Worm (Caenorhabditis elegans) whole organism, L4 larva: Measurements from ENCODE around the gene F38A5.22.
A peak's percentile ranks its signal among the peaks of the same experiment; 100 is the strongest.

Experiments used
- F26F4.8 ChIP-seq: fragments of 200-800 bp; sonication (Bioruptor generic); conservative IDR thresholded peaks from 2 replicates; pipeline ENCODE4 v1.3.6; 2022; ENCODE audit warnings: missing genetic modification characterization, missing compliant biosample characterization
- F44E2.7 ChIP-seq: fragments of 200-800 bp; sonication (Bioruptor generic); IDR thresholded peaks from 2 replicates; pipeline ENCODE4 v2.1.2; 2022; ENCODE audit warnings: missing genetic modification characterization, missing compliant biosample characterization
- R02D3.7 ChIP-seq: fragments of 150-350 bp; sonication (generic microtip); optimal IDR thresholded peaks from 3 replicates; lab custom pipeline; 2014; ENCODE audit warnings: missing biosample characterization, missing genetic modification characterization
- T20F7.1 ChIP-seq: fragments of 200-800 bp; sonication (Bioruptor generic); optimal IDR thresholded peaks from 2 replicates; lab custom pipeline; 2018; ENCODE audit warnings: mild to moderate bottlenecking, missing genetic modification characterization, missing compliant biosample characterization
- T26A8.4 ChIP-seq: fragments of 200-800 bp; sonication (Bioruptor generic); IDR thresholded peaks from 2 replicates; pipeline ENCODE4 v1.3.6; 2022; ENCODE audit warnings: missing genetic modification characterization, missing compliant biosample characterization
- Y105C5A.15 ChIP-seq: fragments of 200-800 bp; sonication (Bioruptor generic); IDR thresholded peaks from 2 replicates; pipeline ENCODE4 v1.3.6; 2022; ENCODE audit warnings: missing genetic modification characterization, missing compliant biosample characterization
- ZK337.2 ChIP-seq: fragments of 200-800 bp; sonication (Bioruptor generic); IDR thresholded peaks from 2 replicates; pipeline ENCODE4 v1.3.6; 2022; ENCODE audit warnings: missing genetic modification reagents, missing genetic modification characterization, missing compliant biosample characterization
- aha-1 ChIP-seq: fragments of 150-350 bp; peaks from one replicate; lab custom pipeline; 2014; ENCODE audit warnings: missing biosample characterization, missing genetic modification characterization
- aly-2 ChIP-seq: sonication (generic microtip); optimal IDR thresholded peaks from 2 replicates; lab custom pipeline; 2018; ENCODE audit warnings: missing biosample characterization, missing genetic modification characterization
- ceh-28 ChIP-seq: fragments of 150-350 bp; optimal IDR thresholded peaks from 2 replicates; lab custom pipeline; 2014; ENCODE audit warnings: missing biosample characterization, missing genetic modification reagents, missing genetic modification characterization
- ceh-62 ChIP-seq: sonication (generic microtip); optimal IDR thresholded peaks from 2 replicates; lab custom pipeline; 2017; ENCODE audit warnings: missing biosample characterization, missing genetic modification characterization
- ceh-82 ChIP-seq: sonication (generic microtip); optimal IDR thresholded peaks from 2 replicates; lab custom pipeline; 2017; ENCODE audit warnings: missing biosample characterization, missing genetic modification characterization
- ces-1 ChIP-seq: fragments of 150-350 bp; sonication (generic microtip); optimal IDR thresholded peaks from 4 replicates; lab custom pipeline; 2014; ENCODE audit warnings: missing biosample characterization, missing genetic modification reagents, missing genetic modification characterization
- cey-2 ChIP-seq: sonication (generic microtip); optimal IDR thresholded peaks from 3 replicates; lab custom pipeline; 2017; ENCODE audit warnings: missing genetic modification characterization, mild to moderate bottlenecking, missing compliant biosample characterization, antibody characterized with exemption, borderline replicate concordance; ENCODE audit not compliant: insufficient read depth
- daf-12 ChIP-seq: fragments of 150-350 bp; optimal IDR thresholded peaks from 2 replicates; lab custom pipeline; 2014; ENCODE audit warnings: missing biosample characterization, missing genetic modification reagents, missing genetic modification characterization
- daf-16 ChIP-seq, 3 experiments: sonication (generic microtip); optimal IDR thresholded peaks; 2 replicates each; lab custom pipeline; 2016 to 2017; ENCODE audit warnings: missing genetic modification characterization in 3 of 3, missing genetic modification reagents in 3 of 3, mild to moderate bottlenecking in 2 of 3, missing compliant biosample characterization in 2 of 3, missing biosample characterization in 1 of 3, moderate library complexity in 1 of 3
- daf-19 ChIP-seq: fragments of 200-800 bp; sonication (Bioruptor generic); conservative IDR thresholded peaks from 2 replicates; pipeline ENCODE4 v1.3.6; 2022; ENCODE audit warnings: missing genetic modification characterization, missing compliant biosample characterization
- dmd-6 ChIP-seq: fragments of 200-800 bp; sonication (Bioruptor generic); IDR thresholded peaks from 2 replicates; pipeline ENCODE4 v1.3.6; 2022; ENCODE audit warnings: missing genetic modification reagents, missing genetic modification characterization, missing compliant biosample characterization
- dve-1 ChIP-seq: sonication (generic microtip); optimal IDR thresholded peaks from 2 replicates; lab custom pipeline; 2017; ENCODE audit warnings: antibody characterized with exemption, mild to moderate bottlenecking, missing genetic modification characterization, missing compliant biosample characterization; ENCODE audit not compliant: insufficient read depth
- egl-43 ChIP-seq: fragments of 200-800 bp; sonication (Bioruptor generic); IDR thresholded peaks from 2 replicates; pipeline ENCODE4 v1.3.6; 2022; ENCODE audit warnings: missing genetic modification reagents, missing genetic modification characterization, missing compliant biosample characterization
- hlh-11 ChIP-seq: fragments of 200-800 bp; sonication (Bioruptor generic); optimal IDR thresholded peaks from 2 replicates; lab custom pipeline; 2018; ENCODE audit warnings: mild to moderate bottlenecking, missing genetic modification characterization, missing compliant biosample characterization
- lin-1 ChIP-seq: fragments of 200-800 bp; sonication (Bioruptor generic); IDR thresholded peaks from 2 replicates; pipeline ENCODE4 v1.3.6; 2022; ENCODE audit warnings: missing genetic modification reagents, missing genetic modification characterization, missing compliant biosample characterization
- lin-38 ChIP-seq: fragments of 200-800 bp; sonication (Bioruptor generic); IDR thresholded peaks from 2 replicates; pipeline ENCODE4 v1.3.6; 2022; ENCODE audit warnings: missing genetic modification reagents, missing genetic modification characterization, missing compliant biosample characterization
- lir-3 ChIP-seq: sonication (generic microtip); optimal IDR thresholded peaks from 2 replicates; lab custom pipeline; 2016; ENCODE audit warnings: mild to moderate bottlenecking, missing genetic modification characterization, missing compliant biosample characterization
- lsy-2 ChIP-seq, 2 experiments: fragments of 150-350 bp in 1 of 2; sonication (generic microtip) in 1 of 2; optimal IDR thresholded peaks; 2 replicates each; lab custom pipeline; 2014 to 2017; ENCODE audit warnings: missing biosample characterization in 2 of 2, missing genetic modification characterization in 2 of 2
- madf-5 ChIP-seq, 2 experiments: fragments of 200-800 bp; sonication (Bioruptor generic); IDR thresholded peaks; 2 replicates each; pipeline ENCODE4 v1.3.6; 2022; ENCODE audit warnings: missing compliant biosample characterization in 2 of 2, missing genetic modification characterization in 2 of 2
- madf-9 ChIP-seq: fragments of 200-800 bp; sonication (Bioruptor generic); conservative IDR thresholded peaks from 2 replicates; pipeline ENCODE4 v1.3.6; 2022; ENCODE audit warnings: missing genetic modification reagents, missing genetic modification characterization, missing compliant biosample characterization
- mep-1 ChIP-seq: fragments of 150-350 bp; sonication (generic microtip); optimal IDR thresholded peaks from 3 replicates; lab custom pipeline; 2014; ENCODE audit warnings: missing biosample characterization, missing genetic modification characterization
- mes-2 ChIP-seq: sonication (generic microtip); optimal IDR thresholded peaks from 2 replicates; lab custom pipeline; 2016; ENCODE audit warnings: missing genotype, mild to moderate bottlenecking, missing genetic modification characterization, missing compliant biosample characterization; ENCODE audit not compliant: poor library complexity, severe bottlenecking
- mxl-2 ChIP-seq: fragments of 200-800 bp; sonication (Bioruptor generic); conservative IDR thresholded peaks from 2 replicates; pipeline ENCODE4 v1.3.6; 2022; ENCODE audit warnings: missing genetic modification reagents, missing genetic modification characterization, missing compliant biosample characterization
- mxl-3 ChIP-seq: fragments of 200-800 bp; sonication (Bioruptor generic); optimal IDR thresholded peaks from 2 replicates; lab custom pipeline; 2018; ENCODE audit warnings: mild to moderate bottlenecking, missing genetic modification characterization, missing compliant biosample characterization
- nhr-10 ChIP-seq: fragments of 150-350 bp; optimal IDR thresholded peaks from 2 replicates; lab custom pipeline; 2014; ENCODE audit warnings: missing biosample characterization, missing genetic modification characterization
- nhr-237 ChIP-seq: sonication (generic microtip); optimal IDR thresholded peaks from 2 replicates; lab custom pipeline; 2017; ENCODE audit warnings: missing biosample characterization, missing genetic modification characterization
- nhr-41 ChIP-seq: fragments of 200-800 bp; sonication (Bioruptor generic); IDR thresholded peaks from 2 replicates; pipeline ENCODE4 v1.3.6; 2022; ENCODE audit warnings: missing genetic modification reagents, missing genetic modification characterization, missing compliant biosample characterization
- nhr-42 ChIP-seq: fragments of 200-800 bp; sonication (Bioruptor generic); IDR thresholded peaks from 2 replicates; pipeline ENCODE4 v1.3.6; 2022; ENCODE audit warnings: missing genetic modification characterization, missing compliant biosample characterization
- nhr-76 ChIP-seq: fragments of 150-350 bp; optimal IDR thresholded peaks from 2 replicates; lab custom pipeline; 2014; ENCODE audit warnings: missing biosample characterization, missing genetic modification characterization
- nhr-77 ChIP-seq: fragments of 150-350 bp; optimal IDR thresholded peaks from 2 replicates; lab custom pipeline; 2014; ENCODE audit warnings: missing biosample characterization, missing genetic modification characterization
- php-3 ChIP-seq: fragments of 200-800 bp; sonication (Bioruptor generic); IDR thresholded peaks from 2 replicates; pipeline ENCODE4 v1.3.6; 2022; ENCODE audit warnings: missing genetic modification reagents, missing genetic modification characterization, missing compliant biosample characterization
- pqm-1 ChIP-seq: sonication (generic microtip); optimal IDR thresholded peaks from 2 replicates; lab custom pipeline; 2017; ENCODE audit warnings: missing biosample characterization, missing genetic modification characterization
- set-16 ChIP-seq: fragments of 200-800 bp; sonication (Bioruptor generic); IDR thresholded peaks from 2 replicates; pipeline ENCODE4 v1.3.6; 2022; ENCODE audit warnings: missing genetic modification reagents, missing genetic modification characterization, missing compliant biosample characterization
- snpc-4 ChIP-seq: fragments of 150-350 bp; optimal IDR thresholded peaks from 2 replicates; lab custom pipeline; 2014; ENCODE audit warnings: missing biosample characterization, missing genetic modification characterization
- tag-97 ChIP-seq: fragments of 200-800 bp; sonication (Bioruptor generic); IDR thresholded peaks from 2 replicates; pipeline ENCODE4 v1.3.6; 2022; ENCODE audit warnings: missing genetic modification characterization, missing compliant biosample characterization
- unc-39 ChIP-seq: sonication (generic microtip); optimal IDR thresholded peaks from 2 replicates; lab custom pipeline; 2017; ENCODE audit warnings: missing biosample characterization, missing genetic modification characterization
- unc-62 ChIP-seq, 3 experiments: fragments of 150-350 bp in 1 of 3; sonication (generic microtip); optimal IDR thresholded peaks in 2 of 3; peaks in 1 of 3; 1 replicate in 1 of 3; 2 replicates in 2 of 3; lab custom pipeline; 2014 to 2017; ENCODE audit warnings: missing biosample characterization in 3 of 3, missing genetic modification characterization in 3 of 3, missing genetic modification reagents in 3 of 3, missing genotype in 1 of 3
- zip-11 ChIP-seq: fragments of 200-800 bp; sonication (Bioruptor generic); IDR thresholded peaks from 2 replicates; pipeline ENCODE4 v1.3.6; 2022; ENCODE audit warnings: missing genetic modification characterization, missing compliant biosample characterization
- ztf-7 ChIP-seq: fragments of 150-350 bp; optimal IDR thresholded peaks from 2 replicates; lab custom pipeline; 2014; ENCODE audit warnings: missing biosample characterization, missing genetic modification characterization

Gene F38A5.22

ce11 chrIV:6556624-6557368 is 38.9 kb downstream of the F38A5.22 start, which contains the start of gene try-3 (continued):
- TF ChIP-seq nhr-77 (tag; lab: Kevin White, UChicago) (peak; percentile 52), unc-62 (GFP tag; optimal IDR thresholded peaks at IDR 0.05 in 1 of 2; lab: Kevin White, UChicago) (no peak), unc-62 (tag; optimal IDR thresholded peaks at IDR 0.05; lab: Kevin White, UChicago) (no peak), nhr-237 (tag; lab: Kevin White, UChicago) (no peak), ces-1 (GFP tag; lab: Kevin White, UChicago) (no peak), lin-38 (peak; percentile 86), tag-97 (no peak), nhr-42 (GFP tag; lab: Robert Waterston, UW) (peak; percentile 71; the same call in 1 of the 2 replicates), aha-1 (tag; lab: Kevin White, UChicago) (peak; percentile 58)

ce11 chrIV:6555388-6556330 is 40.1 kb downstream of the F38A5.22 start, which contains the start of gene paqr-1:
paqr-1 (minus strand) TSS chrIV:6555438.
- no peak for TF ChIP-seq nhr-10
- TF ChIP-seq mxl-3 (GFP tag; lab: Kevin White, UChicago) = peak; percentile 49
- TF ChIP-seq T20F7.1 (GFP tag; lab: Kevin White, UChicago) = no peak
- no peak for TF ChIP-seq madf-5 (GFP tag; IDR thresholded peaks at IDR 0.05; lab: Robert Waterston, UW)
- TF ChIP-seq mes-2 (tag; lab: Kevin White, UChicago) = peak; percentile 23
- TF ChIP-seq egl-43 (GFP tag; lab: Robert Waterston, UW) = no peak
- no peak for TF ChIP-seq F26F4.8 (GFP tag; lab: Robert Waterston, UW)
- TF ChIP-seq ceh-28 (tag; lab: Kevin White, UChicago) = no peak
- no peak for TF ChIP-seq ztf-7 (tag; lab: Kevin White, UChicago)
- no peak for TF ChIP-seq F44E2.7 (GFP tag; lab: Robert Waterston, UW)
- peak; percentile 56 for TF ChIP-seq dve-1 (tag; lab: Kevin White, UChicago)
- TF ChIP-seq lsy-2 (tag; optimal IDR thresholded peaks at IDR 0.05; lab: Kevin White, UChicago) = peak in 1 of 2 experiments; percentile 43
- no peak for TF ChIP-seq aly-2 (tag; lab: Kevin White, UChicago)
- TF ChIP-seq ZK337.2 (GFP tag; lab: Robert Waterston, UW) = no peak
- TF ChIP-seq hlh-11 (tag; lab: Kevin White, UChicago) = peak; percentile 21
- TF ChIP-seq lin-1 (GFP tag; lab: Robert Waterston, UW) = no peak
- peak; percentile 58 for TF ChIP-seq dmd-6 (GFP tag; lab: Robert Waterston, UW)
- no peak for TF ChIP-seq ceh-82 (tag; lab: Kevin White, UChicago)
- no peak for TF ChIP-seq tag-97
- peak; percentile 34 for TF ChIP-seq mep-1 (tag; lab: Kevin White, UChicago)
- TF ChIP-seq nhr-76 = no peak
- no peak for TF ChIP-seq T26A8.4
- TF ChIP-seq lir-3 (tag; lab: Kevin White, UChicago) = no peak
- no peak for TF ChIP-seq snpc-4
- TF ChIP-seq nhr-41 (GFP tag; lab: Robert Waterston, UW) = no peak
- TF ChIP-seq cey-2 = peak; percentile 80
- no peak for TF ChIP-seq madf-9 (GFP tag; lab: Robert Waterston, UW)
- TF ChIP-seq daf-12 (tag; lab: Kevin White, UChicago) = no peak
- no peak for TF ChIP-seq unc-39 (tag; lab: Kevin White, UChicago)
- TF ChIP-seq zip-11 (GFP tag; lab: Robert Waterston, UW) = no peak
- no peak for TF ChIP-seq mxl-2 (GFP tag; lab: Robert Waterston, UW)
- TF ChIP-seq set-16 (GFP tag; lab: Robert Waterston, UW) = no peak
- TF ChIP-seq R02D3.7 (tag; lab: Kevin White, UChicago) = no peak
- TF ChIP-seq php-3 (GFP tag; lab: Robert Waterston, UW) = no peak
- TF ChIP-seq pqm-1 = no peak
- TF ChIP-seq daf-19 (GFP tag; lab: Robert Waterston, UW) = no peak
- peak in 1 of 2 experiments; percentile 7 for TF ChIP-seq daf-16 (GFP tag; optimal IDR thresholded peaks at IDR 0.05; lab: Kevin White, UChicago)
- TF ChIP-seq daf-16 (tag; optimal IDR thresholded peaks at IDR 0.05; lab: Kevin White, UChicago) = peak; percentile 55
- TF ChIP-seq ceh-62 = no peak
- no peak for TF ChIP-seq Y105C5A.15 (GFP tag; lab: Robert Waterston, UW)
